Worm (Caenorhabditis elegans) whole organism, mixed stage, embryonic: ENCODE data around the gene rsf-1.

Source experiments
- M03D4.4 ChIP-seq: sonication (generic microtip); optimal IDR thresholded peaks from 2 replicates; lab custom pipeline; 2017; ENCODE audit warnings: mild to moderate bottlenecking, missing genetic modification characterization, missing compliant biosample characterization
- blmp-1 ChIP-seq: fragments of 150-350 bp; optimal IDR thresholded peaks from 2 replicates; lab custom pipeline; 2014; ENCODE audit warnings: missing biosample characterization, missing genetic modification characterization
- ceh-43 ChIP-seq: fragments of 200-800 bp; sonication (Bioruptor generic); optimal IDR thresholded peaks from 2 replicates; lab custom pipeline; 2018; ENCODE audit warnings: mild to moderate bottlenecking, missing genetic modification characterization, moderate library complexity, missing compliant biosample characterization
- ceh-83 ChIP-seq: fragments of 200-800 bp; sonication (Bioruptor generic); optimal IDR thresholded peaks from 2 replicates; lab custom pipeline; 2018; ENCODE audit warnings: mild to moderate bottlenecking, missing genetic modification characterization, missing compliant biosample characterization
- ces-1 ChIP-seq: fragments of 150-350 bp; optimal IDR thresholded peaks from 2 replicates; lab custom pipeline; 2014; ENCODE audit warnings: missing biosample characterization, missing genetic modification reagents, missing genetic modification characterization
- cnd-1 ChIP-seq: fragments of 200-800 bp; sonication (Bioruptor generic); optimal IDR thresholded peaks from 2 replicates; lab custom pipeline; 2018; ENCODE audit warnings: mild to moderate bottlenecking, missing genetic modification characterization, missing compliant biosample characterization
- drap-1 ChIP-seq: fragments of 200-800 bp; sonication (Bioruptor generic); optimal IDR thresholded peaks from 3 replicates; lab custom pipeline; 2018; ENCODE audit warnings: mild to moderate bottlenecking, missing genetic modification characterization, missing compliant biosample characterization
- elt-1 ChIP-seq: sonication (generic microtip); optimal IDR thresholded peaks from 2 replicates; lab custom pipeline; 2017; ENCODE audit warnings: missing genetic modification characterization, mild to moderate bottlenecking, missing compliant biosample characterization, antibody characterized with exemption, moderate library complexity, borderline replicate concordance; ENCODE audit not compliant: insufficient read depth
- elt-3 ChIP-seq: fragments of 150-350 bp; optimal IDR thresholded peaks from 2 replicates; lab custom pipeline; 2014; ENCODE audit warnings: missing biosample characterization, missing genetic modification characterization
- flh-1 ChIP-seq: fragments of 200-800 bp; sonication (Bioruptor generic); optimal IDR thresholded peaks from 2 replicates; lab custom pipeline; 2018; ENCODE audit warnings: mild to moderate bottlenecking, missing genetic modification characterization, moderate library complexity, missing compliant biosample characterization
- hlh-1 ChIP-seq: fragments of 150-350 bp; optimal IDR thresholded peaks from 2 replicates; lab custom pipeline; 2014; ENCODE audit warnings: missing biosample characterization, missing genetic modification reagents, missing genetic modification characterization
- lin-32 ChIP-seq: fragments of 200-800 bp; sonication (Bioruptor generic); optimal IDR thresholded peaks from 2 replicates; lab custom pipeline; 2018; ENCODE audit warnings: mild to moderate bottlenecking, missing genetic modification characterization, missing compliant biosample characterization
- mab-5 ChIP-seq: fragments of 150-350 bp; optimal IDR thresholded peaks from 2 replicates; lab custom pipeline; 2014; ENCODE audit warnings: missing biosample characterization, missing genetic modification characterization
- mls-2 ChIP-seq: sonication (generic microtip); optimal IDR thresholded peaks from 2 replicates; lab custom pipeline; 2016; ENCODE audit warnings: mild to moderate bottlenecking, missing genetic modification characterization, moderate library complexity, missing compliant biosample characterization
- nhr-2 ChIP-seq: fragments of 150-350 bp; optimal IDR thresholded peaks from 2 replicates; lab custom pipeline; 2014; ENCODE audit warnings: missing biosample characterization, missing genetic modification characterization
- nhr-237 ChIP-seq: fragments of 150-350 bp; optimal IDR thresholded peaks from 2 replicates; lab custom pipeline; 2014; ENCODE audit warnings: missing biosample characterization, missing genetic modification characterization
- nhr-28 ChIP-seq: fragments of 150-350 bp; optimal IDR thresholded peaks from 2 replicates; lab custom pipeline; 2014; ENCODE audit warnings: missing biosample characterization, missing genetic modification characterization
- nhr-76 ChIP-seq: sonication (generic microtip); optimal IDR thresholded peaks from 2 replicates; lab custom pipeline; 2017; ENCODE audit warnings: missing biosample characterization, missing genetic modification characterization
- pha-4 ChIP-seq: fragments of 150-350 bp; optimal IDR thresholded peaks from 2 replicates; lab custom pipeline; 2018; ENCODE audit warnings: missing biosample characterization, missing genetic modification reagents, missing genetic modification characterization
- sem-2 ChIP-seq: fragments of 200-800 bp; sonication (Bioruptor generic); optimal IDR thresholded peaks from 2 replicates; lab custom pipeline; 2018; ENCODE audit warnings: mild to moderate bottlenecking, missing genetic modification characterization, missing compliant biosample characterization
- sptf-1 ChIP-seq: sonication (generic microtip); optimal IDR thresholded peaks from 2 replicates; lab custom pipeline; 2017; ENCODE audit warnings: mild to moderate bottlenecking, missing genetic modification characterization, moderate library complexity, missing compliant biosample characterization
- tbx-8 ChIP-seq: fragments of 200-800 bp; sonication (Bioruptor generic); optimal IDR thresholded peaks from 2 replicates; lab custom pipeline; 2018; ENCODE audit warnings: mild to moderate bottlenecking, missing genetic modification characterization, moderate library complexity, missing compliant biosample characterization
- unc-120 ChIP-seq: sonication (generic microtip); optimal IDR thresholded peaks from 2 replicates; lab custom pipeline; 2017; ENCODE audit warnings: missing genetic modification characterization, missing compliant biosample characterization; ENCODE audit not compliant: poor library complexity, severe bottlenecking
- unc-39 ChIP-seq: fragments of 150-350 bp; optimal IDR thresholded peaks from 2 replicates; lab custom pipeline; 2014; ENCODE audit warnings: missing biosample characterization, missing genetic modification characterization
- unc-62 ChIP-seq: fragments of 150-350 bp; optimal IDR thresholded peaks from 2 replicates; lab custom pipeline; 2014; ENCODE audit warnings: missing biosample characterization, missing genetic modification reagents, missing genetic modification characterization

rsf-1 gene

ce11 chrII:11312223-11312622, 6.0 kb downstream of the rsf-1 start, which contains the start of gene T24F1.7:
T24F1.7 (plus strand) TSS chrII:11312523.
- TF ChIP-seq nhr-2 (tag; lab: Kevin White, UChicago) (no peak), flh-1 (GFP tag; lab: Kevin White, UChicago) (no peak), unc-120 (tag; lab: Kevin White, UChicago) (no peak), nhr-237 (tag; lab: Kevin White, UChicago) (no peak), ceh-43 (GFP tag; lab: Kevin White, UChicago) (no peak), ces-1 (GFP tag; lab: Kevin White, UChicago) (no peak), nhr-76 (no peak), ceh-83 (GFP tag; lab: Kevin White, UChicago) (no peak), lin-32 (GFP tag; lab: Kevin White, UChicago) (no peak), sptf-1 (tag; lab: Kevin White, UChicago) (no peak), nhr-28 (tag; lab: Kevin White, UChicago) (no peak), unc-62 (GFP tag; lab: Kevin White, UChicago) (no peak), unc-39 (tag; lab: Kevin White, UChicago) (no peak), mab-5 (tag; lab: Kevin White, UChicago) (no peak), drap-1 (GFP tag; lab: Kevin White, UChicago) (no peak), mls-2 (tag; lab: Kevin White, UChicago) (no peak), cnd-1 (tag; lab: Kevin White, UChicago) (no peak), pha-4 (tag; lab: Kevin White, UChicago) (no peak), elt-1 (tag; lab: Kevin White, UChicago) (no peak), M03D4.4 (tag; lab: Kevin White, UChicago) (no peak)

DNA sequence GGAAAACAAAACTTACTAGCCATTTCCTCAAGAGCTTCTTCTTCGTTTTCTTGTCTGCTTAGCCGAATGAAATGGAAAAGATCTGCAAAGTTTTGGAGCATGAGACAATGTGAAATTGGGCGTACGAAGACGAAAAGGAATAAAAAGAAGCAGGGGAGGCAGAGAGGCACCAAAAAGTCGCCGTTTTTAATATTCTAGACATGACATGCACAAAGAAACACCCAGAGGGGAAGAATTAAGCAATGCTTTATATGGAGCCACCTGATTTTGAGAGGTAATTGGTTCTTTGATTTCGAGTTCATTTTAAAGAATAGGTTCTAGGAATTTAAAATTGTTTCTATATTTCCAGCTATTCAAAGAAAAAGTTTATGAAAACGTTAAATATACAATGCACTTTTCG, 8.0 kb downstream of the rsf-1 start, which contains the start of gene T24F1.4:
TSS of gene T24F1.4 (minus strand) at position 101 of the 400 bp plus-strand sequence.
- TF ChIP-seq ceh-43 (GFP tag; lab: Kevin White, UChicago), result no peak
- TF ChIP-seq unc-120 (tag; lab: Kevin White, UChicago), result no peak
- TF ChIP-seq sem-2, result no peak
- no peak for TF ChIP-seq drap-1 (GFP tag; lab: Kevin White, UChicago)
- no peak for TF ChIP-seq pha-4 (tag; lab: Kevin White, UChicago)
- no peak for TF ChIP-seq ces-1 (GFP tag; lab: Kevin White, UChicago)
- TF ChIP-seq blmp-1 (tag; lab: Kevin White, UChicago), result no peak
- TF ChIP-seq hlh-1 (tag; lab: Kevin White, UChicago), result no peak
- TF ChIP-seq unc-39 (tag; lab: Kevin White, UChicago), result no peak
- TF ChIP-seq, all 35 proteins: peak for 0

- no peak for TF ChIP-seq ceh-83 (GFP tag; lab: Kevin White, UChicago)
- no peak for TF ChIP-seq hlh-1 (tag; lab: Kevin White, UChicago)
- peak; percentile 26 for TF ChIP-seq ces-1 (GFP tag; lab: Kevin White, UChicago)
- no peak for TF ChIP-seq tbx-8 (GFP tag; lab: Kevin White, UChicago)
Observed at ce11 chrII:11316663-11317062, 10.5 kb downstream of the rsf-1 start.

DNA sequence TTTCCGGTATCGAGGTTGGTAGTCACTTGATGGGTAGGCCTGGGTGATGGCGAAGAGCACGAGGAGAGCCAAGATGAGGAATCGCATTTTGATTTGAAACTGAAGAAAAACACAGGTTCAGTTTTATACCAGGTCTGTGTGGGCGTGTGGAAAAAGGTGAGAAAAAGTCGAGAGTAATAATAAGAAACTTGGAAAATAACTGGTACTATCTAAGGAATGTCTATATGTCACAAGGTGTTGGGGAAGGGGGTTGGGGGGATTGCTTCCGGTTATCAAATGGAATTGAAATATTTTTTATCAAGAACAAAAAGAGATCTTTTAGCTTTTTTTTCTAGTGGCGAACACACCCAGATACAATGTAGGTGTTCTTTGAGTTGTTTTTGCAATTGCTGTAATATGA, 13.4 kb downstream of the rsf-1 start, which contains the start of gene nlp-51:
TSS of gene nlp-51 (minus strand) at position 101 of the 400 bp plus-strand sequence.
- TF ChIP-seq pha-4 (tag; lab: Kevin White, UChicago) (no peak), nhr-2 (tag; lab: Kevin White, UChicago) (no peak), elt-3 (no peak), M03D4.4 (tag; lab: Kevin White, UChicago) (no peak)
- TF ChIP-seq, all 35 proteins: peak for 0

ce11 chrII:11329021-11329479, 22.9 kb downstream of the rsf-1 start, which contains the start of gene tag-180:
tag-180 (minus strand) TSS chrII:11329429.
- TF ChIP-seq cnd-1 (tag; lab: Kevin White, UChicago) (no peak), ces-1 (GFP tag; lab: Kevin White, UChicago) (peak; percentile 38)

DNA sequence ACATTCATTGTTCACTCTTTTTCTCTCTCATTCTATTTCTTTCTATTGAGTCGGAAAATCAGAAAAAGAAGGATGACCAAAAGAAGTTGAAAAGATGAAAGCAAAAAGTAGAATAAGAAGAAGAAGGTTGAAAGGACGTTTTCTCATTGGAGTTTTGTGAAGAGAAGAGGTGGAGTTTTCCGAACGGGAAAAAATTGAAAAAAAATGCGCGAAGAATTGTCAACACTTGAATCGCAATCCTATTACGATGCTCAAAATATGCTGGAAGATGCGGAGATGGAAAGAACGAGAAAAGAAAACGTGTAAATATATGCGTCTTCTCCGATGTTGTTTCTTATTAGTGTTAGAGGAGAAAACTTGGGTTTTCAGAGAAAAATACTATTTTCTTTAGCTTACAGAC, 27.2 kb downstream of the rsf-1 start:
- TF ChIP-seq ces-1 (GFP tag; lab: Kevin White, UChicago) (peak; percentile 38), pha-4 (tag; lab: Kevin White, UChicago) (no peak)
